Worm (Caenorhabditis elegans): ENCODE data around the gene C43H6.6.

The C43H6.6 gene

ce11 chrX:2439309-2439708 is 44.2 kb downstream of the C43H6.6 start:
- peak; percentile 41 for TF ChIP-seq hlh-30 (tag; optimal IDR thresholded peaks at IDR 0.05; ENCODE audit: insufficient read depth)
- no peak for TF ChIP-seq saeg-2 (GFP tag; IDR thresholded peaks at IDR 0.05)

- TF ChIP-seq pqm-1 (tag; optimal IDR thresholded peaks at IDR 0.05) (peak; percentile 67), nhr-41 (GFP tag; IDR thresholded peaks at IDR 0.05) (no peak), daf-16 (GFP tag; optimal IDR thresholded peaks at IDR 0.05) (no peak), daf-16 (tag; optimal IDR thresholded peaks at IDR 0.05) (peak; percentile 96), ZK337.2 (GFP tag; IDR thresholded peaks at IDR 0.05) (no peak), nhr-28 (tag; optimal IDR thresholded peaks at IDR 0.05) (peak; percentile 64), unc-130 (GFP tag; optimal IDR thresholded peaks at IDR 0.05) (no peak), nhr-77 (tag; optimal IDR thresholded peaks at IDR 0.05) (peak; percentile 46), mes-2 (tag; optimal IDR thresholded peaks at IDR 0.05; ENCODE audit: poor library complexity, severe bottlenecking) (no peak), daf-12 (tag; optimal IDR thresholded peaks at IDR 0.05) (no peak), dmd-6 (GFP tag; IDR thresholded peaks at IDR 0.05) (peak; percentile 59), hlh-11 (tag; optimal IDR thresholded peaks at IDR 0.05) (peak; percentile 74), nhr-6 (tag; optimal IDR thresholded peaks at IDR 0.05) (peak; percentile 4), daf-19 (GFP tag; conservative IDR thresholded peaks at IDR 0.05) (no peak), spr-1 (tag; optimal IDR thresholded peaks at IDR 0.05) (no peak), dmd-8 (GFP tag; IDR thresholded peaks at IDR 0.05) (no peak)
Observed at ce11 chrX:2439728-2440127, 44.6 kb downstream of the C43H6.6 start.

ce11 chrX:2441163-2441562 is 46.1 kb downstream of the C43H6.6 start:
- TF ChIP-seq madf-5 (GFP tag; IDR thresholded peaks at IDR 0.05) (no peak), aha-1 (tag) (peak; percentile 88), gei-8 (GFP tag; optimal IDR thresholded peaks at IDR 0.05) (no peak), F44E2.7 (GFP tag; IDR thresholded peaks at IDR 0.05) (no peak)

ce11 chrX:2443304-2443703 is 48.2 kb downstream of the C43H6.6 start, which contains the start of gene T07D1.3:
Gene T07D1.3, minus strand, starts transcription at chrX:2443404.
- TF ChIP-seq lin-38 (GFP tag; IDR thresholded peaks at IDR 0.05) (no peak), saeg-2 (GFP tag; IDR thresholded peaks at IDR 0.05) (no peak), hlh-11 (tag; optimal IDR thresholded peaks at IDR 0.05) (no peak), lin-13 (GFP tag; optimal IDR thresholded peaks at IDR 0.05) (no peak), ztf-7 (tag; optimal IDR thresholded peaks at IDR 0.05) (no peak), daf-19 (GFP tag; conservative IDR thresholded peaks at IDR 0.05) (no peak), pha-4 (GFP tag; IDR thresholded peaks at IDR 0.05) (no peak), pha-4 (tag; optimal IDR thresholded peaks at IDR 0.05) (no peak), dmd-9 (GFP tag; IDR thresholded peaks at IDR 0.05) (no peak), hmg-1.1 (GFP tag; IDR thresholded peaks at IDR 0.05) (no peak), nhr-28 (tag; optimal IDR thresholded peaks at IDR 0.05) (no peak)

- TF ChIP-seq unc-62 (GFP tag; optimal IDR thresholded peaks at IDR 0.05 in 1 of 2) (peak in 1 of 2 experiments; percentile 94), unc-62 (tag; optimal IDR thresholded peaks at IDR 0.05) (no peak), aha-1 (tag) (peak; percentile 33), zip-11 (GFP tag; IDR thresholded peaks at IDR 0.05) (no peak), ZK337.2 (GFP tag; IDR thresholded peaks at IDR 0.05) (no peak), tra-1 (GFP tag; IDR thresholded peaks at IDR 0.05) (no peak), set-16 (GFP tag; IDR thresholded peaks at IDR 0.05) (peak; percentile 65)
Observed at ce11 chrX:2446185-2446584, 51.1 kb downstream of the C43H6.6 start.

ce11 chrX:2447214-2447613 is 52.1 kb downstream of the C43H6.6 start:
- TF ChIP-seq set-16 (GFP tag; IDR thresholded peaks at IDR 0.05) (peak; percentile 34; the same call in 1 of the 2 replicates), F10B5.3 (tag; optimal IDR thresholded peaks at IDR 0.05) (no peak)

Data from whole organism, L4 larva.